Worm (Caenorhabditis elegans) whole organism, L1 larva: ENCODE measurements around the gene sre-15.

Source experiments
- ces-1 ChIP-seq: fragments of 150-350 bp; optimal IDR thresholded peaks from 2 replicates; lab custom pipeline; 2014; ENCODE audit warnings: missing biosample characterization, missing genetic modification reagents, missing genetic modification characterization
- snpc-4 ChIP-seq: fragments of 150-350 bp; optimal IDR thresholded peaks from 2 replicates; lab custom pipeline; 2014; ENCODE audit warnings: missing biosample characterization, missing genetic modification characterization

ce11 chrIV:12275892-12276291, 31.3 kb upstream of the sre-15 start, which contains the start of gene vps-8:
- TF ChIP-seq snpc-4, result no peak
- TF ChIP-seq ces-1, result no peak
